Worm (Caenorhabditis elegans) whole organism, L1 larva: Measurements from ENCODE around the gene arrd-6.
A peak's percentile ranks its signal among the peaks of the same experiment; 100 is the strongest.

Experiments used
- Y116A8C.19 ChIP-seq: sonication (generic microtip); optimal IDR thresholded peaks from 2 replicates; lab custom pipeline; 2016; ENCODE audit warnings: missing compliant biosample characterization, missing genetic modification characterization, borderline replicate concordance
- aha-1 ChIP-seq: fragments of 150-350 bp; optimal IDR thresholded peaks from 2 replicates; lab custom pipeline; 2014; ENCODE audit warnings: missing biosample characterization, missing genetic modification characterization
- ceh-8 ChIP-seq: fragments of 200-800 bp; sonication (Bioruptor generic); optimal IDR thresholded peaks from 2 replicates; lab custom pipeline; 2018; ENCODE audit warnings: mild to moderate bottlenecking, missing genetic modification characterization, moderate library complexity, missing compliant biosample characterization
- ceh-88 ChIP-seq: fragments of 200-800 bp; sonication (Bioruptor generic); IDR thresholded peaks from 2 replicates; pipeline ENCODE4 v1.3.6; 2022; ENCODE audit warnings: missing genetic modification characterization, missing compliant biosample characterization
- dpl-1 ChIP-seq, 3 experiments: fragments of 150-350 bp in 2 of 3; sonication (generic microtip) in 1 of 3; optimal IDR thresholded peaks; 2 replicates each; lab custom pipeline; 2014 to 2017; ENCODE audit warnings: missing biosample characterization in 3 of 3, missing genetic modification characterization in 3 of 3, missing genetic modification reagents in 3 of 3
- efl-1 ChIP-seq, 4 experiments: fragments of 150-350 bp; optimal IDR thresholded peaks in 3 of 4; peaks in 1 of 4; 1 replicate in 1 of 4; 2 replicates in 3 of 4; lab custom pipeline; 2014; ENCODE audit warnings: missing biosample characterization in 2 of 4, missing genetic modification characterization in 2 of 4, missing genetic modification reagents in 2 of 4
- efl-3 ChIP-seq: fragments of 200-800 bp; sonication (Bioruptor generic); optimal IDR thresholded peaks from 2 replicates; lab custom pipeline; 2018; ENCODE audit warnings: mild to moderate bottlenecking, missing genetic modification characterization, missing compliant biosample characterization
- egl-27 ChIP-seq, 2 experiments: fragments of 150-350 bp in 1 of 2; sonication (generic microtip); optimal IDR thresholded peaks; 3 replicates each; lab custom pipeline; 2017 to 2018; ENCODE audit warnings: missing biosample characterization in 2 of 2, missing genetic modification characterization in 2 of 2, missing genetic modification reagents in 2 of 2
- elt-2 ChIP-seq: sonication (generic microtip); optimal IDR thresholded peaks from 2 replicates; lab custom pipeline; 2016; ENCODE audit warnings: missing genetic modification characterization, mild to moderate bottlenecking, inconsistent platforms, missing compliant biosample characterization, missing genetic modification reagents
- ets-5 ChIP-seq: fragments of 200-800 bp; sonication (Bioruptor generic); IDR thresholded peaks from 2 replicates; pipeline ENCODE4 v1.3.6; 2022; ENCODE audit warnings: missing genetic modification characterization, missing compliant biosample characterization
- fkh-4 ChIP-seq: sonication (generic microtip); optimal IDR thresholded peaks from 2 replicates; lab custom pipeline; 2016; ENCODE audit warnings: missing compliant biosample characterization, missing genetic modification characterization, borderline replicate concordance
- grh-1 ChIP-seq: fragments of 200-800 bp; sonication (Bioruptor generic); IDR thresholded peaks from 2 replicates; pipeline ENCODE4 v1.3.6; 2022; ENCODE audit warnings: missing genetic modification reagents, missing genetic modification characterization, missing compliant biosample characterization
- hlh-17 ChIP-seq: fragments of 200-800 bp; sonication (Bioruptor generic); optimal IDR thresholded peaks from 2 replicates; lab custom pipeline; 2018; ENCODE audit warnings: missing genetic modification characterization, mild to moderate bottlenecking, missing compliant biosample characterization, moderate library complexity, borderline replicate concordance
- hlh-4 ChIP-seq: sonication (generic microtip); optimal IDR thresholded peaks from 2 replicates; lab custom pipeline; 2016; ENCODE audit warnings: mild to moderate bottlenecking, missing genetic modification characterization, missing compliant biosample characterization
- hpl-2 ChIP-seq: fragments of 150-350 bp; optimal IDR thresholded peaks from 2 replicates; lab custom pipeline; 2014; ENCODE audit warnings: missing biosample characterization, missing genetic modification reagents, missing genetic modification characterization
- lin-14 ChIP-seq: fragments of 200-800 bp; sonication (Bioruptor generic); optimal IDR thresholded peaks from 2 replicates; lab custom pipeline; 2018; ENCODE audit warnings: mild to moderate bottlenecking, missing genetic modification characterization, moderate library complexity, missing compliant biosample characterization
- lin-15B ChIP-seq: fragments of 150-350 bp; sonication (generic microtip); optimal IDR thresholded peaks from 3 replicates; lab custom pipeline; 2014; ENCODE audit warnings: missing biosample characterization, missing genetic modification characterization
- lin-39 ChIP-seq: fragments of 150-350 bp; optimal IDR thresholded peaks from 2 replicates; lab custom pipeline; 2014; ENCODE audit warnings: missing biosample characterization, missing genetic modification reagents, missing genetic modification characterization
- lir-3 ChIP-seq: sonication (generic microtip); optimal IDR thresholded peaks from 2 replicates; lab custom pipeline; 2016; ENCODE audit warnings: mild to moderate bottlenecking, missing genetic modification characterization, moderate library complexity, missing compliant biosample characterization; ENCODE audit not compliant: poor library complexity
- lsy-2 ChIP-seq, 2 experiments: fragments of 150-350 bp; optimal IDR thresholded peaks; 2 replicates each; lab custom pipeline; 2014; ENCODE audit warnings: missing biosample characterization in 2 of 2, missing genetic modification characterization in 2 of 2
- mab-9 ChIP-seq: fragments of 200-800 bp; sonication (Bioruptor generic); IDR thresholded peaks from 2 replicates; pipeline ENCODE4 v1.3.6; 2022; ENCODE audit warnings: missing genetic modification reagents, missing genetic modification characterization, missing compliant biosample characterization
- mep-1 ChIP-seq: fragments of 150-350 bp; optimal IDR thresholded peaks from 2 replicates; lab custom pipeline; 2014; ENCODE audit warnings: missing biosample characterization, missing genetic modification characterization
- nhr-11 ChIP-seq: fragments of 150-350 bp; optimal IDR thresholded peaks from 2 replicates; lab custom pipeline; 2014; ENCODE audit warnings: missing biosample characterization, missing genetic modification characterization
- nhr-19 ChIP-seq: fragments of 200-800 bp; sonication (Bioruptor generic); conservative IDR thresholded peaks from 2 replicates; pipeline ENCODE4 v1.3.6; 2022; ENCODE audit warnings: missing genetic modification characterization, missing compliant biosample characterization
- nhr-20 ChIP-seq: sonication (generic microtip); optimal IDR thresholded peaks from 2 replicates; lab custom pipeline; 2016; ENCODE audit warnings: mild to moderate bottlenecking, missing genetic modification characterization, missing compliant biosample characterization
- nhr-71 ChIP-seq: sonication (generic microtip); optimal IDR thresholded peaks from 2 replicates; lab custom pipeline; 2016; ENCODE audit warnings: mild to moderate bottlenecking, missing genetic modification characterization, moderate library complexity, missing compliant biosample characterization
- nhr-76 ChIP-seq: sonication (generic microtip); optimal IDR thresholded peaks from 2 replicates; lab custom pipeline; 2017; ENCODE audit warnings: missing biosample characterization, missing genetic modification characterization
- nhr-77 ChIP-seq: fragments of 150-350 bp; optimal IDR thresholded peaks from 2 replicates; lab custom pipeline; 2014; ENCODE audit warnings: missing biosample characterization, missing genetic modification characterization
- nhr-84 ChIP-seq: sonication (generic microtip); optimal IDR thresholded peaks from 2 replicates; lab custom pipeline; 2017; ENCODE audit warnings: missing biosample characterization, missing genetic modification characterization
- nhr-85 ChIP-seq: sonication (generic microtip); peaks from one replicate; lab custom pipeline; 2016; ENCODE audit warnings: missing genetic modification characterization, inconsistent platforms, missing compliant biosample characterization
- pax-3 ChIP-seq: fragments of 200-800 bp; sonication (Bioruptor generic); optimal IDR thresholded peaks from 2 replicates; lab custom pipeline; 2018; ENCODE audit warnings: mild to moderate bottlenecking, missing genetic modification characterization, moderate library complexity, missing compliant biosample characterization
- pqm-1 ChIP-seq: sonication (generic microtip); optimal IDR thresholded peaks from 3 replicates; lab custom pipeline; 2017; ENCODE audit warnings: missing biosample characterization, missing genetic modification characterization
- skn-1 ChIP-seq: fragments of 150-350 bp; optimal IDR thresholded peaks from 2 replicates; lab custom pipeline; 2014; ENCODE audit warnings: missing biosample characterization, missing genetic modification characterization
- snu-23 ChIP-seq: sonication (generic microtip); optimal IDR thresholded peaks from 2 replicates; lab custom pipeline; 2016; ENCODE audit warnings: missing genetic modification characterization, missing compliant biosample characterization
- sptf-1 ChIP-seq: fragments of 150-350 bp; optimal IDR thresholded peaks from 2 replicates; lab custom pipeline; 2014; ENCODE audit warnings: missing biosample characterization, missing genetic modification characterization
- tlp-1 ChIP-seq: fragments of 150-350 bp; optimal IDR thresholded peaks from 2 replicates; lab custom pipeline; 2014; ENCODE audit warnings: missing biosample characterization, missing genetic modification characterization
- unc-30 ChIP-seq: sonication (generic microtip); optimal IDR thresholded peaks from 2 replicates; lab custom pipeline; 2017; ENCODE audit warnings: missing biosample characterization, missing genetic modification characterization
- unc-86 ChIP-seq: sonication (generic microtip); optimal IDR thresholded peaks from 2 replicates; lab custom pipeline; 2016; ENCODE audit warnings: missing genetic modification characterization, missing compliant biosample characterization
- unc-98 ChIP-seq: fragments of 200-800 bp; sonication (Bioruptor generic); IDR thresholded peaks from 2 replicates; pipeline ENCODE4 v1.3.6; 2022; ENCODE audit warnings: missing genetic modification characterization, missing compliant biosample characterization
- vab-15 ChIP-seq: sonication (generic microtip); optimal IDR thresholded peaks from 2 replicates; lab custom pipeline; 2017; ENCODE audit warnings: missing genotype, mild to moderate bottlenecking, missing genetic modification characterization, missing compliant biosample characterization
- xbp-1 ChIP-seq: sonication (generic microtip); optimal IDR thresholded peaks from 2 replicates; lab custom pipeline; 2016; ENCODE audit warnings: missing genetic modification characterization, missing compliant biosample characterization
- ztf-11 ChIP-seq, 2 experiments: sonication (generic microtip); optimal IDR thresholded peaks; 2 replicates each; lab custom pipeline; 2016 to 2017; ENCODE audit warnings: missing genetic modification characterization in 2 of 2, missing biosample characterization in 1 of 2, missing compliant biosample characterization in 1 of 2
- ztf-4 ChIP-seq: fragments of 150-350 bp; optimal IDR thresholded peaks from 2 replicates; lab custom pipeline; 2014; ENCODE audit warnings: missing biosample characterization, missing genetic modification characterization

The arrd-6 gene

ce11 chrII:11132542-11132941 lies 10.0 kb upstream of the arrd-6 start, which contains the start of gene F40F8.11 (continued):
- TF ChIP-seq nhr-85 (peak; percentile 76), nhr-76 (tag; lab: Kevin White, UChicago) (no peak), ztf-4 (tag; lab: Kevin White, UChicago) (no peak), elt-2 (tag; lab: Kevin White, UChicago) (peak; percentile 22), nhr-11 (no peak), lin-39 (tag; lab: Kevin White, UChicago) (peak; percentile 8), nhr-71 (peak; percentile 59), fkh-4 (no peak), nhr-20 (peak; percentile 39), ztf-11 (tag; optimal IDR thresholded peaks at IDR 0.05; lab: Kevin White, UChicago) (no peak), unc-30 (tag; lab: Kevin White, UChicago) (no peak), sptf-1 (tag; lab: Kevin White, UChicago) (no peak), tlp-1 (no peak), aha-1 (tag; lab: Kevin White, UChicago) (no peak), efl-3 (GFP tag; lab: Kevin White, UChicago) (no peak), ceh-88 (no peak), hpl-2 (GFP tag; lab: Kevin White, UChicago) (no peak), lir-3 (peak; percentile 2), nhr-84 (no peak), ets-5 (GFP tag; lab: Robert Waterston, UW) (no peak), unc-86 (peak; percentile 3), snu-23 (GFP tag; lab: Kevin White, UChicago) (peak; percentile 55), nhr-19 (GFP tag; lab: Robert Waterston, UW) (peak; percentile 28; the same call in 1 of the 2 replicates), vab-15 (tag; lab: Kevin White, UChicago) (no peak), dpl-1 (GFP tag; optimal IDR thresholded peaks at IDR 0.05; lab: Kevin White, UChicago) (peak; percentile 80 to 91 (median 88)), pax-3 (no peak), efl-1 (optimal IDR thresholded peaks at IDR 0.05; lab: Kevin White, UChicago) (peak; percentile 49 to 88), efl-1 (GFP tag; optimal IDR thresholded peaks at IDR 0.05 in 1 of 2; lab: Kevin White, UChicago) (peak; percentile 90 to 99), hlh-4 (tag; lab: Kevin White, UChicago) (no peak), lin-15B (tag; lab: Kevin White, UChicago) (no peak), lsy-2 (tag; optimal IDR thresholded peaks at IDR 0.05; lab: Kevin White, UChicago) (peak; percentile 66 to 78)

ce11 chrII:11134828-11135227 lies 7.7 kb upstream of the arrd-6 start, which contains the start of gene F40F8.5:
Gene F40F8.5, minus strand, starts transcription at chrII:11134928.
- TF ChIP-seq ceh-8 (GFP tag; lab: Kevin White, UChicago) (no peak), vab-15 (tag; lab: Kevin White, UChicago) (no peak), grh-1 (no peak), lsy-2 (tag; optimal IDR thresholded peaks at IDR 0.05; lab: Kevin White, UChicago) (no peak), pqm-1 (tag; lab: Kevin White, UChicago) (no peak), egl-27 (tag; optimal IDR thresholded peaks at IDR 0.05; lab: Kevin White, UChicago) (no peak), mep-1 (tag; lab: Kevin White, UChicago) (no peak), hlh-17 (GFP tag; lab: Kevin White, UChicago) (no peak), unc-98 (GFP tag; lab: Robert Waterston, UW) (no peak), mab-9 (GFP tag; lab: Robert Waterston, UW) (no peak), tlp-1 (no peak), skn-1 (tag; lab: Kevin White, UChicago) (no peak), snu-23 (GFP tag; lab: Kevin White, UChicago) (no peak), nhr-77 (tag; lab: Kevin White, UChicago) (no peak), Y116A8C.19 (no peak), lin-14 (GFP tag; lab: Kevin White, UChicago) (no peak), xbp-1 (tag; lab: Kevin White, UChicago) (no peak)
